Worm (Caenorhabditis elegans): Measurements from ENCODE around the gene srx-111.

Gene srx-111

DNA sequence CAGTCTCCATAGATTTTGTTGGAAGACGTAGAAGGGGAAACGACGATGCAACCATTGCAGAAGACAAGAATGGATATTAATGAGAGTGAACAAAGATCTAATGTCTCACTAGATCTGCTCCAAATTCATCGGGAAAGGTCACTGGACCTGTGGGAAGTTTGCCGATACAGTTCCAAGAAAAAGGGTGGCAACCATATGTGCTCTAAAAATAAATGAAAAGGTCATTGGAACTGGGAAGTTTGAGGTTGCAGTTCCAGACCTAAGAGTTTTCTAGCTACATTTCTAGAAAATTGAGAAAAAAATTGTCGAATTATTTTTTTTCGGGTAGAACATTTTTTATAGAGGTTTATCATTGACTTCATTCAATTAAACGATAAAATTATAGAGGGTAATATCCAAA lies 10.2 kb upstream of the srx-111 start, which contains the start of gene fbxb-92:
fbxb-92 (minus strand) TSS at position 101 of the 400 bp plus-strand sequence.
- TF ChIP-seq F49E8.2 (tag; optimal IDR thresholded peaks at IDR 0.05; ENCODE audit: borderline replicate concordance) (no peak), ctbp-1 (GFP tag; IDR thresholded peaks at IDR 0.05) (no peak), jun-1 (tag; optimal IDR thresholded peaks at IDR 0.05) (no peak), daf-12 (tag; optimal IDR thresholded peaks at IDR 0.05) (no peak), madf-9 (GFP tag; conservative IDR thresholded peaks at IDR 0.05) (no peak), pqm-1 (tag; optimal IDR thresholded peaks at IDR 0.05) (no peak), D1046.2 (GFP tag; IDR thresholded peaks at IDR 0.05) (no peak), lin-39 (tag; optimal IDR thresholded peaks at IDR 0.05) (no peak), daf-16 (GFP tag; optimal IDR thresholded peaks at IDR 0.05) (no peak), daf-16 (tag; optimal IDR thresholded peaks at IDR 0.05) (no peak), lsy-2 (tag; optimal IDR thresholded peaks at IDR 0.05) (no peak), Y75B8A.6 (GFP tag; IDR thresholded peaks at IDR 0.05) (no peak), ceh-82 (tag; optimal IDR thresholded peaks at IDR 0.05) (no peak), gei-8 (GFP tag; optimal IDR thresholded peaks at IDR 0.05) (no peak), mes-2 (tag; optimal IDR thresholded peaks at IDR 0.05; ENCODE audit: poor library complexity, severe bottlenecking) (no peak)

- TF ChIP-seq nhr-111 (GFP tag; optimal IDR thresholded peaks at IDR 0.05) (no peak), unc-62 (GFP tag; optimal IDR thresholded peaks at IDR 0.05 in 1 of 2) (peak in 1 of 2 experiments; percentile 11), unc-62 (tag; optimal IDR thresholded peaks at IDR 0.05) (no peak), lim-7 (GFP tag; IDR thresholded peaks at IDR 0.05) (no peak), aly-2 (tag; optimal IDR thresholded peaks at IDR 0.05) (no peak), unc-130 (GFP tag; optimal IDR thresholded peaks at IDR 0.05) (no peak)
Measured at ce11 chrII:3748719-3749118, 8.9 kb upstream of the srx-111 start, which contains the start of gene fbxb-90. Gene fbxb-90, minus strand, starts transcription at chrII:3748819.

- TF ChIP-seq zip-11 (GFP tag; IDR thresholded peaks at IDR 0.05): no peak
- no peak for TF ChIP-seq cey-2 (tag; optimal IDR thresholded peaks at IDR 0.05; ENCODE audit: borderline replicate concordance, insufficient read depth)
- no peak for TF ChIP-seq snpc-1.2 (GFP tag; IDR thresholded peaks at IDR 0.05)
- no peak for TF ChIP-seq aly-2 (tag; optimal IDR thresholded peaks at IDR 0.05)
- TF ChIP-seq fkh-10 (GFP tag; optimal IDR thresholded peaks at IDR 0.05): no peak
- TF ChIP-seq lin-13 (GFP tag; optimal IDR thresholded peaks at IDR 0.05): no peak
- TF ChIP-seq dve-1 (tag; optimal IDR thresholded peaks at IDR 0.05; ENCODE audit: insufficient read depth): no peak
- TF ChIP-seq ztf-7 (tag; optimal IDR thresholded peaks at IDR 0.05): no peak
- no peak for TF ChIP-seq F44E2.7 (GFP tag; IDR thresholded peaks at IDR 0.05)
- no peak for TF ChIP-seq mdt-29 (GFP tag; IDR thresholded peaks at IDR 0.05)
- no peak for TF ChIP-seq ceh-20 (GFP tag; IDR thresholded peaks at IDR 0.05)
Measured at ce11 chrII:3750685-3751084, 6.9 kb upstream of the srx-111 start, which contains the start of gene fbxb-91. Gene fbxb-91, minus strand, starts transcription at chrII:3750785.

DNA sequence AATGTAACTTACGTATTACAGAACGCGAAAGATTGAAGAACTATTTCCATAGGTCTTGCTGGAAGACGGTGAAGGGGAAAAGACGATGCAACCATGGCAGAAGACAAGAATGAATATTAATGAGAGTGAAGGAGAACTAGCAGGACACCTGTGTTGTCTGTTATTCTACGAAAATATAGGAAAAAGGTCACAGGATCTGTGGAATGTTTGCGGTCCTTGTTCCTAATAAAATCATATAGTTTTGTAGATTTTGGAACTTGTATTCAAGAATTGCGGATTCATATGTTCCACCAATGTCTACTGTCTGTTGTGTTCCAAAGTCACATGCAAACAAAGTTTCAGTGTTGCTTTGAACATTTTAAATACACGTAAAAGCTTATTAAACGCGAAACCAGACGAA lies 5.4 kb upstream of the srx-111 start, which contains the start of gene sdz-11:
sdz-11 (minus strand) TSS at position 101 of the 400 bp plus-strand sequence.
- TF ChIP-seq aha-1 (tag) (peak; percentile 56), cey-2 (tag; optimal IDR thresholded peaks at IDR 0.05; ENCODE audit: borderline replicate concordance, insufficient read depth) (no peak), unc-62 (GFP tag; optimal IDR thresholded peaks at IDR 0.05 in 1 of 2) (peak in 1 of 2 experiments; percentile 33), unc-62 (tag; optimal IDR thresholded peaks at IDR 0.05) (no peak)

DNA sequence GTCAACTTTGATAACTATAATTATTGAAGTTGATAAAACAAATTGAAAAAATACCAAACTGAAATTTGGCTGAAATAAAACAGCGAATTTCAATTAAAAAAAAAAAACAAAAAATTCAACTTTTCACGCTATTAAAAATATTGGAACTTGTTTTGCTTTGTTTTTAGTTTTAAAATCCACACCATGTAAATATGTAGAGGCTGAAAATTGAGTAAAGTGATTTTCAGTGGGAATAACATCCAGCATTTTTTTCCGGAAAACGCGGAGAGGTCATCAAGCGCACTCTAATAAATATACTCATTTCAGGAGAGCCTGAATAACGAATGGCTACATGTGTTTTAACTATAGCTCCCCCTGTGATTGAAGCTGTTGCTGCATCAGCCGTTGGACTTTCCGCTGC lies 4.0 kb upstream of the srx-111 start, which contains the start of gene rcd-1:
rcd-1 (plus strand) TSS at position 301 of the 400 bp plus-strand sequence.
- TF ChIP-seq saeg-2 (GFP tag; IDR thresholded peaks at IDR 0.05) (no peak), mep-1 (tag; optimal IDR thresholded peaks at IDR 0.05) (no peak), egl-43 (GFP tag; IDR thresholded peaks at IDR 0.05) (no peak)
